Worm (Caenorhabditis elegans): ENCODE measurements around the gene unc-18.

The unc-18 gene

DNA sequence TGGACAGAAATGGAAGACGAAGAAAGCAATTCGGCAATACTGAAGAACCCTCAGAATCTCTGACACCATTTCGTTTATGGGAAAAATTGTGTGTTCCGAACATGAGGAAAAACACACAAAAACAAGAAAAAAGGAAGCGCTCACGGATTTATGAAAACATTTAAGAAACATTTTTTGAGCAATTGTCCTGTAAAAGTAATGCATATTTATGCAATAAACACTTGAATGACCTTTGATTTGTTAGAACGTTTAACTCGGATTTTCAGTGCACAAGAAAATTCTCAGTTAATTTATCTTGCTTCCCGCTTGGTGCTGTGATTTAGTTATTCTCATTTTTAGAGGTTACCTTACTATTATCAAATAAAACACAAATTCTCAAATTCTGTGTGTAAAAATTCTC is 21.2 kb downstream of the unc-18 start:
- no peak for TF ChIP-seq C06A6.2 (GFP tag; conservative IDR thresholded peaks at IDR 0.05)
- no peak for TF ChIP-seq akir-1 (GFP tag; optimal IDR thresholded peaks at IDR 0.05)
- TF ChIP-seq atf-7 (tag; optimal IDR thresholded peaks at IDR 0.05): no peak

DNA sequence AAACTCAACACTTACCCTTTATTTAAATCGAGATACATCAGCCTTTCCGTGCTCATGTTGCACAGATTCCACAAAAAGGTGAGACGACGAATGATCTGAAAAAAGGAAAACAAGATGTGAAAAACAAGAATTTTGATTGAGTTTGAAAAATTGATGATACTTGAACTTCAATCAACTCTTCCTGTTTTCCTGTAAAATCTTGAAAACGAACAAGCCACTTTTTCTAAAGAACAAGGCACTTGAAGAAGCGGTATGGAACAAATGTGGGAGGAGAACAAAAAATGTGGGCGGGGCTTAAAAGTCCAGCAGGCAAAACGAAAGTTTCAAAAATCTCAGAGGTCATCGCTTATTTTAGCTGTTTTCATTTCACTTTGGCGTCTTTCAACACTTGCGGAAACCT is 24.3 kb downstream of the unc-18 start, which contains the start of gene kvs-1:
TSS of gene kvs-1 (minus strand) at position 101 of the 400 bp plus-strand sequence.
- no peak for TF ChIP-seq bed-1 (GFP tag; IDR thresholded peaks at IDR 0.05)
- no peak for TF ChIP-seq cebp-2 (GFP tag; IDR thresholded peaks at IDR 0.05)
- no peak for TF ChIP-seq nfyb-1 (GFP tag; IDR thresholded peaks at IDR 0.05)
- no peak for TF ChIP-seq nhr-27 (tag; optimal IDR thresholded peaks at IDR 0.05)
- TF ChIP-seq hlh-12 (tag; optimal IDR thresholded peaks at IDR 0.05): no peak
- no peak for TF ChIP-seq lin-40 (tag; optimal IDR thresholded peaks at IDR 0.05)
- TF ChIP-seq rec-8 (tag; optimal IDR thresholded peaks at IDR 0.05): no peak
- no peak for TF ChIP-seq rpc-1 (optimal IDR thresholded peaks at IDR 0.05)
- no peak for TF ChIP-seq rpc-1 (tag; optimal IDR thresholded peaks at IDR 0.05)
- no peak for TF ChIP-seq snpc-3.4 (tag; optimal IDR thresholded peaks at IDR 0.05)

DNA sequence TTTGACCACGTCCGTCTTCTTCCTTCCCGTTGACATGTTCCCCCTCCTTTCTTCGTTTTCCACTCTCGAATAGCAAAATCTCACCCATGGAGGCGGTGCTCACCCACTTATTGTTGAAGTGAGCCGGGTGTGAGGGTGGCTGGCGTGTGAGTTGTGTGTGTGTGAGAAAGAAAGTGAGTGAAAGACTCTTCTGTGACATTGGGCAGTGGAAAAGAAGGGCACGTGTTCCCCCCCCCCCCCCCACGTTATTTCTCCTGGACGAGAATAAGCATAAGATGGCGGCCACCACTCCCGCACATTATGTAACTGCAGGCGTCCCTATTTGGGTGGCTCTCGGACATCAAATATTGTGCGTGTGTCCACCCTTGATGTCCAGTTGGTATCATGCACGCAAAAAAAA is 27.5 kb downstream of the unc-18 start:
- TF ChIP-seq attf-5 (GFP tag; optimal IDR thresholded peaks at IDR 0.05) (no peak), him-1 (tag; optimal IDR thresholded peaks at IDR 0.05) (no peak), lag-1 (GFP tag; IDR thresholded peaks at IDR 0.05) (0 out of 2 replicates have a peak, but pooled peaks have one; percentile 10), madf-8 (GFP tag; conservative IDR thresholded peaks at IDR 0.05) (no peak)

DNA sequence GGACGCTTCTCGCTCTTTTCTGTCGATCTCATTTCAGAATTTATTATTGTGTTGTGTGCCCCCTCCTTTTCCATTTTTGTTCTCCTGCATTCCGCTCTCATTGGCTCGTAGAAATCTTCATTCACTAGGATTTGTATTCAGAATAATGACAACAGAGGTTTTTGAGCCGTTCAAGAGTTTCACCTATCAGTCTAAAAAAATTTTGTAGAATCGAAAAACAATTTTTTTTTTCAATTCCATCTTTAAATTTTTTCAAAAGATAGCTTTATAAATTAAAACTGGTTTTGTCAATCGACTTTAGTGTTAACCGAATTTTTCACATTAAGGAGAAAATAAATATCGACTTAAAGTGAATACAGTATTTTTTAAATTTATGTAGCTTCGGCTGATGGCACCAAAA is 27.9 kb downstream of the unc-18 start, which contains the start of gene K09F5.4:
TSS of gene K09F5.4 (minus strand) at position 101 of the 400 bp plus-strand sequence.
- no peak for TF ChIP-seq ztf-18 (tag; optimal IDR thresholded peaks at IDR 0.05)
- TF ChIP-seq snpc-3.4 (tag; optimal IDR thresholded peaks at IDR 0.05): no peak

DNA sequence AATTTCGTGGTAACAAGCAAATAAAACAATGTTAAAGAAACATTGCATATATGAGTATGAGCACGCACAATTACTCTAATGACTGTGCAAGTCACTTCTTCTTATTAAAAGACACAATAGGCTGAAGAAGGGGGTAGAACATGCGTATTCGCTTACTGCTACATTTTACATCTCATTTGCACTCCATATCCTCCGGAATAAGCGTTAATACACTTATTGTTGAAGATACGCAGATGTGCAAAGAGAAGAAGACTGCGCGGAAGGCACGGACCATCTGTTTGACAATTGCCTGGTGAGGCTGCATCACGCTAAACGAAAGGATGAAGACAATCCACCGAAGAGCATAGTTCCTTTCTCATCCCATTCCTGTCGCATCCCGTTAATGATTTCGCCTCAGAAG is 30.2 kb downstream of the unc-18 start:
- TF ChIP-seq bed-1 (GFP tag; IDR thresholded peaks at IDR 0.05) (no peak), ceh-40 (GFP tag; IDR thresholded peaks at IDR 0.05) (no peak), dox-1 (GFP tag; IDR thresholded peaks at IDR 0.05) (no peak), nfya-1 (tag; optimal IDR thresholded peaks at IDR 0.05; ENCODE audit: borderline replicate concordance, insufficient read depth) (no peak), mxl-1 (tag; optimal IDR thresholded peaks at IDR 0.05) (no peak), ztf-3 (GFP tag; optimal IDR thresholded peaks at IDR 0.05) (no peak), unc-62 (GFP tag; optimal IDR thresholded peaks at IDR 0.05) (no peak), zim-3 (tag; optimal IDR thresholded peaks at IDR 0.05) (no peak), tbp1 (GFP tag; optimal IDR thresholded peaks at IDR 0.05) (no peak), lag-1 (GFP tag; IDR thresholded peaks at IDR 0.05) (no peak), T26A5.8 (tag; optimal IDR thresholded peaks at IDR 0.05) (no peak), F52B5.7 (tag; optimal IDR thresholded peaks at IDR 0.05) (no peak), let-607 (tag; optimal IDR thresholded peaks at IDR 0.05) (no peak), F22D6.2 (tag; optimal IDR thresholded peaks at IDR 0.05) (no peak), ceh-100 (GFP tag; IDR thresholded peaks at IDR 0.05) (no peak), madf-3 (GFP tag; IDR thresholded peaks at IDR 0.05) (no peak)

DNA sequence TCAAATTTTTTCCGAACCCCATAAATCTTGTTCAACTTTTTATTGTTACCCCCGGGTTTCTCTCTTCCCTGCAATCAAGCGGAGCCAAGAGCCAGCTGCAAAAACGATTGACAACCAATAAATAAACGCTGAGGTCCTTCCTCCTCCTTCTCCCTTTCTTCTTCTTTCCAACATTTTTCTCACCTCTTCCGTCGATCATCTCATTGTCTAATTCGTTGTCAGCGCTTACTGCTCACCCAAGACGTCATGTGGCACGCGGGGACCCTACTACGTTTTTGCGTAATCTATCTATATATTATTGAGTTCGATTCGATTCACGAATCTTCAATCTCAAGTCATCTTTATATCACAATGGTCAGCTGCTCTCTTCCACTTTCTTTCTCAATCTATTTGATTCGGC is 32.8 kb downstream of the unc-18 start:
- TF ChIP-seq ekl-4 (GFP tag; IDR thresholded peaks at IDR 0.05): no peak
- no peak for TF ChIP-seq C06A6.2 (GFP tag; conservative IDR thresholded peaks at IDR 0.05)
- TF ChIP-seq ztf-26 (tag; optimal IDR thresholded peaks at IDR 0.05): no peak
- TF ChIP-seq nfya-2 (GFP tag; IDR thresholded peaks at IDR 0.05): no peak
- TF ChIP-seq chd-7 (tag; optimal IDR thresholded peaks at IDR 0.05): no peak
- TF ChIP-seq ceh-27 (GFP tag; optimal IDR thresholded peaks at IDR 0.05): no peak
- no peak for TF ChIP-seq B0261.1 (tag; optimal IDR thresholded peaks at IDR 0.05)
- no peak for TF ChIP-seq ama-1 (optimal IDR thresholded peaks at IDR 0.05)
- TF ChIP-seq ama-1 (GFP tag; optimal IDR thresholded peaks at IDR 0.05): no peak
- TF ChIP-seq F23B12.7 (tag; optimal IDR thresholded peaks at IDR 0.05; ENCODE audit: insufficient read depth): no peak
- no peak for TF ChIP-seq egrh-3 (GFP tag; IDR thresholded peaks at IDR 0.05)
- no peak for TF ChIP-seq Y67H2A.10 (GFP tag; conservative IDR thresholded peaks at IDR 0.05)
- no peak for TF ChIP-seq rcor-1 (GFP tag; IDR thresholded peaks at IDR 0.05)
